Fruit fly (Drosophila melanogaster) whole organism, embryonic: Measurements from ENCODE around the gene Cpr66Cb.

Source experiments
- ATbp ChIP-seq: fragments of 200-800 bp; sonication (Bioruptor generic); optimal IDR thresholded peaks from 2 replicates; lab custom pipeline; 2017; ENCODE audit warnings: missing biosample characterization, mild to moderate bottlenecking, missing genetic modification characterization, missing genetic modification reagents
- CG10462 ChIP-seq: fragments of 200-800 bp; sonication (Bioruptor generic); optimal IDR thresholded peaks from 2 replicates; lab custom pipeline; 2016; ENCODE audit warnings: missing biosample characterization, missing genetic modification characterization
- CG10959 ChIP-seq: fragments of 200-800 bp; sonication (Bioruptor generic); IDR thresholded peaks from 2 replicates; pipeline ENCODE4 v1.3.6; 2022; ENCODE audit warnings: missing biosample characterization, missing genetic modification characterization
- CG12744 ChIP-seq: fragments of 200-800 bp; sonication (Bioruptor generic); optimal IDR thresholded peaks from 2 replicates; lab custom pipeline; 2016; ENCODE audit warnings: missing biosample characterization, missing genetic modification characterization
- CG12942 ChIP-seq: fragments of 200-800 bp; sonication (Bioruptor generic); optimal IDR thresholded peaks from 3 replicates; lab custom pipeline; 2016; ENCODE audit warnings: missing biosample characterization, missing genetic modification characterization
- CG13424 ChIP-seq: fragments of 200-800 bp; sonication (Bioruptor generic); optimal IDR thresholded peaks from 2 replicates; lab custom pipeline; 2019; ENCODE audit warnings: missing biosample characterization, mild to moderate bottlenecking, missing genetic modification characterization, moderate library complexity
- CG13624 ChIP-seq: fragments of 200-800 bp; sonication (Bioruptor generic); optimal IDR thresholded peaks from 2 replicates; lab custom pipeline; 2016; ENCODE audit warnings: missing biosample characterization, missing genetic modification characterization
- CG15514 ChIP-seq: fragments of 200-800 bp; sonication (Bioruptor generic); optimal IDR thresholded peaks from 3 replicates; lab custom pipeline; 2017; ENCODE audit warnings: missing biosample characterization, missing genetic modification characterization, mild to moderate bottlenecking, moderate library complexity, missing genetic modification reagents
- CG17568 ChIP-seq: fragments of 200-800 bp; sonication (Bioruptor generic); optimal IDR thresholded peaks from 2 replicates; lab custom pipeline; 2018; ENCODE audit warnings: missing biosample characterization, mild to moderate bottlenecking, missing genetic modification characterization, moderate library complexity
- CG18011 ChIP-seq: fragments of 200-800 bp; sonication (Bioruptor generic); optimal IDR thresholded peaks from 2 replicates; lab custom pipeline; 2017; ENCODE audit warnings: missing biosample characterization, missing genetic modification characterization, mild to moderate bottlenecking, moderate library complexity, missing genotype
- CG18262 ChIP-seq: fragments of 200-800 bp; optimal IDR thresholded peaks from 3 replicates; lab custom pipeline; 2019; ENCODE audit warnings: missing biosample characterization, mild to moderate bottlenecking, missing genetic modification characterization, moderate library complexity
- CG18599 ChIP-seq: fragments of 200-800 bp; sonication (Bioruptor generic); optimal IDR thresholded peaks from 3 replicates; lab custom pipeline; 2017; ENCODE audit warnings: missing biosample characterization, missing genetic modification characterization, mild to moderate bottlenecking, moderate library complexity, missing genetic modification reagents
- CG2116 ChIP-seq: fragments of 200-800 bp; sonication (Bioruptor generic); optimal IDR thresholded peaks from 3 replicates; lab custom pipeline; 2018; ENCODE audit warnings: missing biosample characterization, mild to moderate bottlenecking, missing genetic modification characterization
- CG2712 ChIP-seq: fragments of 200-800 bp; optimal IDR thresholded peaks from 3 replicates; lab custom pipeline; 2019; ENCODE audit warnings: missing biosample characterization, mild to moderate bottlenecking, missing genetic modification characterization, moderate library complexity
- CG30431 ChIP-seq: fragments of 200-800 bp; sonication (Bioruptor generic); optimal IDR thresholded peaks from 2 replicates; lab custom pipeline; 2017; ENCODE audit warnings: missing biosample characterization, missing genetic modification characterization
- CG33557 ChIP-seq: fragments of 200-800 bp; sonication (Bioruptor generic); optimal IDR thresholded peaks from 2 replicates; lab custom pipeline; 2019; ENCODE audit warnings: missing biosample characterization, mild to moderate bottlenecking, missing genetic modification characterization, moderate library complexity
- CG4424 ChIP-seq: fragments of 200-800 bp; sonication (Bioruptor generic); optimal IDR thresholded peaks from 3 replicates; lab custom pipeline; 2016; ENCODE audit warnings: missing biosample characterization, missing genetic modification characterization
- CG5245 ChIP-seq: fragments of 200-800 bp; sonication (Bioruptor generic); optimal IDR thresholded peaks from 3 replicates; lab custom pipeline; 2016; ENCODE audit warnings: missing biosample characterization, missing genetic modification characterization
- CG8924 ChIP-seq: fragments of 200-800 bp; optimal IDR thresholded peaks from 3 replicates; lab custom pipeline; 2019; ENCODE audit warnings: missing biosample characterization, mild to moderate bottlenecking, missing genetic modification characterization, moderate library complexity
- CG9437 ChIP-seq: fragments of 200-800 bp; sonication (Bioruptor generic); optimal IDR thresholded peaks from 2 replicates; lab custom pipeline; 2018; ENCODE audit warnings: missing biosample characterization, mild to moderate bottlenecking, missing genetic modification characterization
- CG9817 ChIP-seq: fragments of 200-800 bp; sonication (Bioruptor generic); optimal IDR thresholded peaks from 2 replicates; lab custom pipeline; 2018; ENCODE audit warnings: missing biosample characterization, mild to moderate bottlenecking, missing genetic modification characterization, moderate library complexity
- Dip3 ChIP-seq: fragments of 200-800 bp; sonication (Bioruptor generic); optimal IDR thresholded peaks from 3 replicates; lab custom pipeline; 2016; ENCODE audit warnings: missing biosample characterization, missing genetic modification characterization
- Elba2 ChIP-seq: fragments of 200-800 bp; sonication (Bioruptor generic); optimal IDR thresholded peaks from 3 replicates; lab custom pipeline; 2016; ENCODE audit warnings: missing biosample characterization, missing genetic modification characterization
- Hmr ChIP-seq: fragments of 200-800 bp; sonication (Bioruptor generic); optimal IDR thresholded peaks from 3 replicates; lab custom pipeline; 2017; ENCODE audit warnings: mild to moderate bottlenecking, missing biosample characterization, missing genetic modification reagents, missing genetic modification characterization
- Hr51 ChIP-seq, 2 experiments: fragments of 200-800 bp; sonication (Bioruptor generic); optimal IDR thresholded peaks; 2 replicates in 1 of 2; 3 replicates in 1 of 2; lab custom pipeline; 2016 to 2018; ENCODE audit warnings: missing biosample characterization in 2 of 2, missing genetic modification characterization in 2 of 2, mild to moderate bottlenecking in 1 of 2, moderate library complexity in 1 of 2
- NC2β ChIP-seq: fragments of 200-800 bp; sonication (Bioruptor generic); optimal IDR thresholded peaks from 2 replicates; lab custom pipeline; 2016; ENCODE audit warnings: missing biosample characterization, missing genetic modification characterization
- Rx ChIP-seq: fragments of 200-800 bp; sonication (Bioruptor generic); IDR thresholded peaks from 2 replicates; pipeline ENCODE4 v1.3.6; 2022; ENCODE audit warnings: missing biosample characterization, missing genetic modification characterization
- Scr ChIP-seq: fragments of 200-800 bp; sonication (Bioruptor generic); IDR thresholded peaks from 2 replicates; pipeline ENCODE4 v1.3.6; 2022; ENCODE audit warnings: missing biosample characterization, missing genetic modification characterization; ENCODE audit not compliant: partially characterized antibody
- Sry-δ ChIP-seq: fragments of 200-800 bp; sonication (Bioruptor generic); optimal IDR thresholded peaks from 2 replicates; lab custom pipeline; 2016; ENCODE audit warnings: missing biosample characterization, missing genetic modification characterization
- Ssrp ChIP-seq: fragments of 200-800 bp; sonication (Bioruptor generic); optimal IDR thresholded peaks from 2 replicates; lab custom pipeline; 2018; ENCODE audit warnings: missing biosample characterization, mild to moderate bottlenecking, missing genetic modification characterization, moderate library complexity
- Stat92E ChIP-seq, 3 experiments: fragments of >200 bp in 2 of 3; fragments of 200-800 bp in 1 of 3; sonication (Bioruptor generic) in 1 of 3; optimal IDR thresholded peaks; 2 replicates each; lab custom pipeline; 2017 to 2019; ENCODE audit warnings: missing biosample characterization in 3 of 3, missing genetic modification characterization in 3 of 3, mild to moderate bottlenecking in 1 of 3, moderate library complexity in 1 of 3
- Trl ChIP-seq, 3 experiments: fragments of >200 bp in 2 of 3; fragments of 200-800 bp in 1 of 3; sonication (Bioruptor generic) in 1 of 3; optimal IDR thresholded peaks; 2 replicates in 1 of 3; 3 replicates in 2 of 3; lab custom pipeline; 2016 to 2017; ENCODE audit warnings: missing biosample characterization in 1 of 3, missing genetic modification characterization in 1 of 3
- bab2 ChIP-seq: fragments of 200-800 bp; sonication (Bioruptor generic); optimal IDR thresholded peaks from 2 replicates; lab custom pipeline; 2016; ENCODE audit warnings: missing biosample characterization, missing genetic modification characterization
- bcd ChIP-seq: fragments of 200-800 bp; sonication (Bioruptor generic); optimal IDR thresholded peaks from 2 replicates; lab custom pipeline; 2017; ENCODE audit warnings: missing biosample characterization, mild to moderate bottlenecking, missing genetic modification characterization
- da ChIP-seq: fragments of 200-800 bp; sonication (Bioruptor generic); optimal IDR thresholded peaks from 2 replicates; lab custom pipeline; 2016; ENCODE audit warnings: missing biosample characterization, missing genetic modification characterization
- ems ChIP-seq: fragments of 200-800 bp; sonication (Bioruptor generic); optimal IDR thresholded peaks from 3 replicates; lab custom pipeline; 2016; ENCODE audit warnings: missing biosample characterization, missing genetic modification characterization
- fu2 ChIP-seq: fragments of 200-800 bp; sonication (Bioruptor generic); optimal IDR thresholded peaks from 2 replicates; lab custom pipeline; 2016; ENCODE audit warnings: missing biosample characterization, missing genetic modification characterization
- hth ChIP-seq: fragments of >200 bp; optimal IDR thresholded peaks from 2 replicates; lab custom pipeline; 2017; ENCODE audit warnings: inconsistent platforms
- ind ChIP-seq: fragments of 200-800 bp; sonication (Bioruptor generic); optimal IDR thresholded peaks from 3 replicates; lab custom pipeline; 2016; ENCODE audit warnings: missing biosample characterization, missing genetic modification characterization
- jumu ChIP-seq: fragments of 200-800 bp; sonication (Bioruptor generic); optimal IDR thresholded peaks from 3 replicates; lab custom pipeline; 2016; ENCODE audit warnings: missing biosample characterization, missing genetic modification characterization
- maf-S ChIP-seq: fragments of 200-800 bp; sonication (Bioruptor generic); optimal IDR thresholded peaks from 2 replicates; lab custom pipeline; 2016; ENCODE audit warnings: missing biosample characterization, missing genetic modification characterization
- nmo ChIP-seq: fragments of 200-800 bp; sonication (Bioruptor generic); optimal IDR thresholded peaks from 2 replicates; lab custom pipeline; 2018; ENCODE audit warnings: missing biosample characterization, mild to moderate bottlenecking, missing genetic modification characterization, moderate library complexity
- org-1 ChIP-seq: fragments of 200-800 bp; sonication (Bioruptor generic); optimal IDR thresholded peaks from 2 replicates; lab custom pipeline; 2017; ENCODE audit warnings: missing biosample characterization, missing genetic modification characterization
- psq ChIP-seq: fragments of 200-800 bp; sonication (Bioruptor generic); optimal IDR thresholded peaks from 2 replicates; lab custom pipeline; 2017; ENCODE audit warnings: missing biosample characterization, missing genetic modification characterization
- scrt ChIP-seq: fragments of 200-800 bp; sonication (Bioruptor generic); optimal IDR thresholded peaks from 2 replicates; lab custom pipeline; 2018; ENCODE audit warnings: missing biosample characterization, mild to moderate bottlenecking, missing genetic modification characterization, moderate library complexity
- sd ChIP-seq: fragments of 200-800 bp; sonication (Bioruptor generic); optimal IDR thresholded peaks from 3 replicates; lab custom pipeline; 2018; ENCODE audit warnings: missing biosample characterization, mild to moderate bottlenecking, missing genetic modification characterization, moderate library complexity
- tap ChIP-seq: fragments of 200-800 bp; optimal IDR thresholded peaks from 3 replicates; lab custom pipeline; 2019; ENCODE audit warnings: missing biosample characterization, mild to moderate bottlenecking, missing genetic modification characterization, moderate library complexity
- toy ChIP-seq: fragments of 200-800 bp; sonication (Bioruptor generic); IDR thresholded peaks from 2 replicates; pipeline ENCODE4 v1.3.6; 2022; ENCODE audit warnings: missing biosample characterization, missing genetic modification characterization

Gene Cpr66Cb

dm6 chr3L:8340264-8341095 lies 4.0 kb downstream of the Cpr66Cb start, which contains the start of the genes Prim1 and CG7083 (continued):
- TF ChIP-seq bcd (GFP tag; lab: Kevin White, UChicago) (peak; percentile 26), CG30431 (GFP tag; lab: Kevin White, UChicago) (peak; percentile 23), toy (GFP tag; lab: Robert Waterston, UW) (no peak), maf-S (GFP tag; lab: Kevin White, UChicago) (peak; percentile 39), CG18011 (GFP tag; lab: Kevin White, UChicago) (peak; percentile 56), da (GFP tag; lab: Kevin White, UChicago) (peak; percentile 43), tap (tag; lab: Kevin White, UChicago) (peak; percentile 11), Dip3 (GFP tag; lab: Kevin White, UChicago) (peak; percentile 22), CG2116 (GFP tag; lab: Kevin White, UChicago) (peak; percentile 67), CG9437 (GFP tag; lab: Kevin White, UChicago) (peak; percentile 46), ind (GFP tag; lab: Kevin White, UChicago) (peak; percentile 53), Hr51 (GFP tag; optimal IDR thresholded peaks at IDR 0.05; lab: Kevin White, UChicago) (peak; percentile 57 to 66), CG4424 (peak; percentile 64), CG9817 (tag; lab: Kevin White, UChicago) (peak; percentile 43), Stat92E (GFP tag; optimal IDR thresholded peaks at IDR 0.05; lab: Kevin White, UChicago) (no peak), NC2β (peak; percentile 46), CG12942 (GFP tag; lab: Kevin White, UChicago) (peak; percentile 40), CG33557 (GFP tag; lab: Kevin White, UChicago) (peak; percentile 38), CG18599 (peak; percentile 77), CG10462 (GFP tag; lab: Kevin White, UChicago) (peak; percentile 48), CG10959 (peak; percentile 32; the same call in 1 of the 2 replicates), sd (tag; lab: Kevin White, UChicago) (peak; percentile 99), Rx (no peak), jumu (GFP tag; lab: Kevin White, UChicago) (peak; percentile 64), ems (GFP tag; lab: Kevin White, UChicago) (peak; percentile 25), org-1 (GFP tag; lab: Kevin White, UChicago) (no peak), fu2 (peak; percentile 32), CG18262 (peak; percentile 47), bab2 (GFP tag; lab: Kevin White, UChicago) (peak; percentile 61), psq (GFP tag; lab: Kevin White, UChicago) (peak; percentile 14), Elba2 (GFP tag; lab: Kevin White, UChicago) (peak; percentile 12), ATbp (GFP tag; lab: Kevin White, UChicago) (peak; percentile 11), Trl (optimal IDR thresholded peaks at IDR 0.05; lab: Kevin White, UChicago) (no peak), Trl (GFP tag; optimal IDR thresholded peaks at IDR 0.05; lab: Kevin White, UChicago) (peak; percentile 65), Sry-δ (GFP tag; lab: Kevin White, UChicago) (peak; percentile 63), CG2712 (tag; lab: Kevin White, UChicago) (peak; percentile 55), CG8924 (tag; lab: Kevin White, UChicago) (peak; percentile 49), Hmr (GFP tag; lab: Kevin White, UChicago) (peak; percentile 54), CG17568 (GFP tag; lab: Kevin White, UChicago) (no peak), hth (lab: Kevin White, UChicago) (no peak), CG13624 (GFP tag; lab: Kevin White, UChicago) (peak; percentile 97), Ssrp (peak; percentile 14), scrt (GFP tag; lab: Kevin White, UChicago) (peak; percentile 75), CG15514 (peak; percentile 67), Scr (GFP tag; lab: Robert Waterston, UW) (peak; percentile 48), CG13424 (tag; lab: Kevin White, UChicago) (peak; percentile 61), CG12744 (GFP tag; lab: Kevin White, UChicago) (peak; percentile 34), CG5245 (peak; percentile 10), nmo (peak; percentile 55)
